Fruit fly (Drosophila melanogaster) whole organism, pupa: ENCODE measurements around the gene LManIV.

Experiments used
- CG10348 ChIP-seq: fragments of 200-800 bp; sonication (Bioruptor generic); IDR thresholded peaks from 2 replicates; pipeline ENCODE4 v1.3.6; 2022; ENCODE audit warnings: missing biosample characterization, missing genetic modification characterization
- CG12605 ChIP-seq: fragments of 200-800 bp; sonication (Bioruptor generic); IDR thresholded peaks from 2 replicates; pipeline ENCODE4 v1.3.6; 2022; ENCODE audit warnings: missing biosample characterization, missing genetic modification characterization
- CG13204 ChIP-seq: fragments of 200-800 bp; sonication (Bioruptor generic); optimal IDR thresholded peaks from 2 replicates; lab custom pipeline; 2018; ENCODE audit warnings: missing biosample characterization, mild to moderate bottlenecking, missing genetic modification characterization, moderate library complexity
- CG14655 ChIP-seq: fragments of 200-800 bp; sonication (Bioruptor generic); optimal IDR thresholded peaks from 3 replicates; lab custom pipeline; 2017; ENCODE audit warnings: mild to moderate bottlenecking, missing biosample characterization, missing genetic modification reagents, missing genetic modification characterization
- CG15710 ChIP-seq: fragments of 200-800 bp; sonication (Bioruptor generic); optimal IDR thresholded peaks from 2 replicates; lab custom pipeline; 2018; ENCODE audit warnings: missing biosample characterization, mild to moderate bottlenecking, missing genetic modification characterization, moderate library complexity
- CG17806 ChIP-seq: fragments of 200-800 bp; sonication (Bioruptor generic); optimal IDR thresholded peaks from 2 replicates; lab custom pipeline; 2018; ENCODE audit warnings: missing biosample characterization, mild to moderate bottlenecking, missing genetic modification characterization, moderate library complexity
- CG32121 ChIP-seq: fragments of 200-800 bp; sonication (Bioruptor generic); IDR thresholded peaks from 2 replicates; pipeline ENCODE4 v1.3.6; 2022; ENCODE audit warnings: missing biosample characterization, missing genetic modification characterization
- CG34367 ChIP-seq: fragments of 200-800 bp; sonication (Bioruptor generic); optimal IDR thresholded peaks from 2 replicates; lab custom pipeline; 2018; ENCODE audit warnings: missing biosample characterization, mild to moderate bottlenecking, missing genetic modification characterization
- CG4496 ChIP-seq: fragments of 200-800 bp; sonication (Bioruptor generic); IDR thresholded peaks from 3 replicates; pipeline ENCODE4 v1.3.6; 2022; ENCODE audit warnings: missing biosample characterization, missing genetic modification characterization
- CG8159 ChIP-seq: fragments of 200-800 bp; sonication (Bioruptor generic); optimal IDR thresholded peaks from 3 replicates; lab custom pipeline; 2018; ENCODE audit warnings: missing biosample characterization, mild to moderate bottlenecking, missing genetic modification characterization, moderate library complexity
- CG8301 ChIP-seq: fragments of 200-800 bp; sonication (Bioruptor generic); optimal IDR thresholded peaks from 2 replicates; lab custom pipeline; 2018; ENCODE audit warnings: missing biosample characterization, mild to moderate bottlenecking, missing genetic modification characterization
- CG9948 ChIP-seq: fragments of 200-800 bp; sonication (Bioruptor generic); optimal IDR thresholded peaks from 2 replicates; lab custom pipeline; 2018; ENCODE audit warnings: missing biosample characterization, mild to moderate bottlenecking, missing genetic modification characterization, moderate library complexity
- D1 ChIP-seq: fragments of 200-800 bp; sonication (Bioruptor generic); optimal IDR thresholded peaks from 2 replicates; lab custom pipeline; 2018; ENCODE audit warnings: missing biosample characterization, mild to moderate bottlenecking, missing genetic modification characterization, moderate library complexity
- EcR ChIP-seq: fragments of 200-800 bp; sonication (Bioruptor generic); optimal IDR thresholded peaks from 3 replicates; lab custom pipeline; 2019; ENCODE audit warnings: missing biosample characterization, missing genetic modification characterization, mild to moderate bottlenecking, moderate library complexity, missing genetic modification reagents
- Ets98B ChIP-seq: fragments of 200-800 bp; sonication (Bioruptor generic); IDR thresholded peaks from 2 replicates; pipeline ENCODE4 v1.3.6; 2022; ENCODE audit warnings: missing biosample characterization, missing genetic modification characterization
- Pif1A ChIP-seq: fragments of 200-800 bp; sonication (Bioruptor generic); optimal IDR thresholded peaks from 3 replicates; lab custom pipeline; 2016; ENCODE audit warnings: missing biosample characterization, missing genetic modification characterization
- Pif1B ChIP-seq: fragments of 200-800 bp; sonication (Bioruptor generic); optimal IDR thresholded peaks from 3 replicates; lab custom pipeline; 2016; ENCODE audit warnings: missing biosample characterization, missing genetic modification characterization
- Snoo ChIP-seq: fragments of 200-800 bp; sonication (Bioruptor generic); optimal IDR thresholded peaks from 3 replicates; lab custom pipeline; 2017; ENCODE audit warnings: missing biosample characterization, mild to moderate bottlenecking, missing genetic modification characterization, inconsistent platforms
- fd96Ca ChIP-seq: fragments of 200-800 bp; sonication (Bioruptor generic); IDR thresholded peaks from 3 replicates; pipeline ENCODE4 v1.3.6; 2022; ENCODE audit warnings: missing biosample characterization, missing genetic modification characterization
- gl ChIP-seq: fragments of 200-800 bp; sonication (Bioruptor generic); optimal IDR thresholded peaks from 2 replicates; lab custom pipeline; 2018; ENCODE audit warnings: missing biosample characterization, mild to moderate bottlenecking, missing genetic modification characterization
- rn ChIP-seq: fragments of 200-800 bp; sonication (Bioruptor generic); IDR thresholded peaks from 2 replicates; pipeline ENCODE4 v1.3.6; 2022; ENCODE audit warnings: missing biosample characterization, missing genetic modification characterization

LManIV gene

dm6 chr2L:8739984-8740756 is 32.0 kb downstream of the LManIV start, which contains the start of gene raw:
TSS of gene raw (minus strand) at chr2L:8740660.
- TF ChIP-seq CG17806 (tag; lab: Kevin White, UChicago), result no peak
- no peak for TF ChIP-seq CG15710 (tag; lab: Kevin White, UChicago)
- no peak for TF ChIP-seq Snoo (tag; lab: Kevin White, UChicago)
- TF ChIP-seq EcR (GFP tag; lab: Kevin White, UChicago), result peak; percentile 95
- peak; percentile 35 for TF ChIP-seq Pif1A
- TF ChIP-seq CG13204 (GFP tag; lab: Kevin White, UChicago), result peak; percentile 18
- TF ChIP-seq Ets98B, result peak; percentile 34; the same call in 1 of the 2 replicates
- TF ChIP-seq Pif1B, result peak; percentile 7
- 0 out of 3 replicates have a peak, but pooled peaks have one; percentile 25 for TF ChIP-seq CG4496 (GFP tag; lab: Robert Waterston, UW)
- no peak for TF ChIP-seq CG34367
- TF ChIP-seq CG10348 (GFP tag; lab: Robert Waterston, UW), result no peak
- no peak for TF ChIP-seq CG9948 (tag; lab: Kevin White, UChicago)
- TF ChIP-seq rn (GFP tag; lab: Robert Waterston, UW), result no peak
- TF ChIP-seq CG8159, result no peak
- peak; percentile 11 for TF ChIP-seq gl (tag; lab: Kevin White, UChicago)
- TF ChIP-seq CG14655, result no peak
- TF ChIP-seq D1 (tag; lab: Kevin White, UChicago), result no peak
- no peak for TF ChIP-seq CG32121 (GFP tag; lab: Robert Waterston, UW)
- TF ChIP-seq fd96Ca, result no peak
- peak; percentile 22; the same call in 1 of the 2 replicates for TF ChIP-seq CG12605 (GFP tag; lab: Robert Waterston, UW)

dm6 chr2L:8738253-8738665 is 33.9 kb downstream of the LManIV start:
- no peak for TF ChIP-seq CG12605 (GFP tag; lab: Robert Waterston, UW)
- peak; percentile 62 for TF ChIP-seq EcR (GFP tag; lab: Kevin White, UChicago)
- TF ChIP-seq CG4496 (GFP tag; lab: Robert Waterston, UW), result peak; percentile 20; the same call in 2 of the 3 replicates
- TF ChIP-seq CG15710 (tag; lab: Kevin White, UChicago), result no peak
- peak; percentile 34; the same call in 1 of the 2 replicates for TF ChIP-seq CG32121 (GFP tag; lab: Robert Waterston, UW)
- TF ChIP-seq CG8159, result peak; percentile 5
- peak; percentile 34; the same call in 1 of the 2 replicates for TF ChIP-seq Ets98B
- TF ChIP-seq CG8301, result peak; percentile 6

- TF ChIP-seq CG14655 (no peak), CG12605 (GFP tag; lab: Robert Waterston, UW) (no peak), CG17806 (tag; lab: Kevin White, UChicago) (no peak), CG4496 (GFP tag; lab: Robert Waterston, UW) (no peak), CG10348 (GFP tag; lab: Robert Waterston, UW) (no peak), Pif1A (no peak), CG9948 (tag; lab: Kevin White, UChicago) (no peak), Ets98B (no peak), CG8301 (no peak), CG8159 (no peak), rn (GFP tag; lab: Robert Waterston, UW) (no peak), Snoo (tag; lab: Kevin White, UChicago) (no peak), CG34367 (no peak)
These were observed 35.8 kb downstream of the LManIV start for dm6 chr2L:8736383-8736782.

- no peak for TF ChIP-seq CG9948 (tag; lab: Kevin White, UChicago)
- no peak for TF ChIP-seq CG17806 (tag; lab: Kevin White, UChicago)
- peak; percentile 4 for TF ChIP-seq CG8159
- TF ChIP-seq Pif1A, result peak; percentile 34
- no peak for TF ChIP-seq CG14655
- TF ChIP-seq CG13204 (GFP tag; lab: Kevin White, UChicago), result peak; percentile 14
- TF ChIP-seq CG32121 (GFP tag; lab: Robert Waterston, UW), result peak; percentile 61; the same call in 1 of the 2 replicates
- TF ChIP-seq CG15710 (tag; lab: Kevin White, UChicago), result no peak
- TF ChIP-seq CG12605 (GFP tag; lab: Robert Waterston, UW), result peak; percentile 79
- TF ChIP-seq CG34367, result no peak
- peak; percentile 70; the same call in 1 of the 2 replicates for TF ChIP-seq Ets98B
- peak; percentile 45 for TF ChIP-seq Snoo (tag; lab: Kevin White, UChicago)
- no peak for TF ChIP-seq D1 (tag; lab: Kevin White, UChicago)
- no peak for TF ChIP-seq Pif1B
- peak; percentile 64; the same call in 1 of the 3 replicates for TF ChIP-seq CG4496 (GFP tag; lab: Robert Waterston, UW)
- TF ChIP-seq gl (tag; lab: Kevin White, UChicago), result peak; percentile 9
- peak; percentile 84 for TF ChIP-seq EcR (GFP tag; lab: Kevin White, UChicago)
These were observed 36.6 kb downstream of the LManIV start for dm6 chr2L:8735572-8735996.

- TF ChIP-seq CG32121 (GFP tag; lab: Robert Waterston, UW), result no peak
- TF ChIP-seq Snoo (tag; lab: Kevin White, UChicago), result no peak
- TF ChIP-seq fd96Ca, result no peak
- TF ChIP-seq Ets98B, result no peak
- TF ChIP-seq gl (tag; lab: Kevin White, UChicago), result no peak
- TF ChIP-seq EcR (GFP tag; lab: Kevin White, UChicago), result no peak
- TF ChIP-seq CG15710 (tag; lab: Kevin White, UChicago), result no peak
- no peak for TF ChIP-seq CG12605 (GFP tag; lab: Robert Waterston, UW)
- no peak for TF ChIP-seq CG8159
- TF ChIP-seq CG17806 (tag; lab: Kevin White, UChicago), result no peak
- no peak for TF ChIP-seq rn (GFP tag; lab: Robert Waterston, UW)
- no peak for TF ChIP-seq D1 (tag; lab: Kevin White, UChicago)
- TF ChIP-seq CG9948 (tag; lab: Kevin White, UChicago), result no peak
- TF ChIP-seq Pif1B, result no peak
- TF ChIP-seq CG14655, result no peak
- no peak for TF ChIP-seq CG13204 (GFP tag; lab: Kevin White, UChicago)
- no peak for TF ChIP-seq CG10348 (GFP tag; lab: Robert Waterston, UW)
- TF ChIP-seq, all 21 proteins: peak for 0
These were observed 37.1 kb downstream of the LManIV start for dm6 chr2L:8734998-8735397.
